Fruit fly (Drosophila melanogaster) whole organism, embryonic: ENCODE results near the gene Dpm3.

Experiments
- Abd-B ChIP-seq: fragments of 200-800 bp; sonication (Bioruptor generic); optimal IDR thresholded peaks from 2 replicates; lab custom pipeline; 2018; ENCODE audit warnings: missing biosample characterization, mild to moderate bottlenecking, missing genetic modification characterization, moderate library complexity
- Aef1 ChIP-seq: fragments of 200-800 bp; sonication (Bioruptor generic); IDR thresholded peaks from 3 replicates; pipeline ENCODE4 v1.3.6; 2022; ENCODE audit warnings: missing biosample characterization, missing genetic modification characterization
- Atf6 ChIP-seq: fragments of 200-800 bp; sonication (Bioruptor generic); IDR thresholded peaks from 2 replicates; pipeline ENCODE4 v1.3.6; 2022; ENCODE audit warnings: missing biosample characterization, missing genetic modification characterization
- CG10267 ChIP-seq: fragments of 200-800 bp; sonication (Bioruptor generic); optimal IDR thresholded peaks from 2 replicates; lab custom pipeline; 2018; ENCODE audit warnings: missing biosample characterization, mild to moderate bottlenecking, missing genetic modification characterization, moderate library complexity
- CG10979 ChIP-seq: fragments of 200-800 bp; sonication (Bioruptor generic); optimal IDR thresholded peaks from 2 replicates; lab custom pipeline; 2018; ENCODE audit warnings: missing biosample characterization, mild to moderate bottlenecking, missing genetic modification characterization, moderate library complexity
- CG11093 ChIP-seq: fragments of 200-800 bp; sonication (Bioruptor generic); IDR thresholded peaks from 3 replicates; pipeline ENCODE4 v1.3.6; 2022; ENCODE audit warnings: missing biosample characterization, missing genetic modification characterization
- CG11504 ChIP-seq: fragments of 200-800 bp; sonication (Bioruptor generic); optimal IDR thresholded peaks from 3 replicates; lab custom pipeline; 2019; ENCODE audit warnings: missing biosample characterization, mild to moderate bottlenecking, missing genetic modification characterization, moderate library complexity
- CG12155 ChIP-seq: fragments of 200-800 bp; sonication (Bioruptor generic); optimal IDR thresholded peaks from 3 replicates; lab custom pipeline; 2016; ENCODE audit warnings: missing biosample characterization, missing genetic modification characterization
- CG13287 ChIP-seq: fragments of 200-800 bp; sonication (Bioruptor generic); IDR thresholded peaks from 2 replicates; pipeline ENCODE4 v1.3.6; 2022; ENCODE audit warnings: missing biosample characterization, missing genetic modification characterization; ENCODE audit not compliant: partially characterized antibody
- CG14667 ChIP-seq: fragments of 200-800 bp; sonication (Bioruptor generic); IDR thresholded peaks from 2 replicates; pipeline ENCODE4 v1.3.6; 2022; ENCODE audit warnings: missing biosample characterization, missing genetic modification characterization
- CG15011 ChIP-seq: fragments of 200-800 bp; sonication (Bioruptor generic); optimal IDR thresholded peaks from 3 replicates; lab custom pipeline; 2018; ENCODE audit warnings: missing biosample characterization, mild to moderate bottlenecking, missing genetic modification characterization
- CG1647 ChIP-seq: fragments of 200-800 bp; sonication (Bioruptor generic); optimal IDR thresholded peaks from 3 replicates; lab custom pipeline; 2016; ENCODE audit warnings: missing biosample characterization, missing genetic modification characterization
- CG16779 ChIP-seq: fragments of 200-800 bp; sonication (Bioruptor generic); IDR thresholded peaks from 2 replicates; pipeline ENCODE4 v1.3.6; 2022; ENCODE audit warnings: missing biosample characterization, missing genetic modification characterization
- CG17186 ChIP-seq: fragments of 200-800 bp; sonication (Bioruptor generic); optimal IDR thresholded peaks from 3 replicates; lab custom pipeline; 2017; ENCODE audit warnings: missing biosample characterization, missing genetic modification reagents, missing genetic modification characterization
- CG2120 ChIP-seq: fragments of 200-800 bp; sonication (Bioruptor generic); optimal IDR thresholded peaks from 3 replicates; lab custom pipeline; 2016; ENCODE audit warnings: missing biosample characterization, missing genetic modification characterization
- CG2678 ChIP-seq: fragments of 200-800 bp; sonication (Bioruptor generic); optimal IDR thresholded peaks from 3 replicates; lab custom pipeline; 2019; ENCODE audit warnings: missing biosample characterization, mild to moderate bottlenecking, missing genetic modification characterization, moderate library complexity
- CG2712 ChIP-seq: fragments of 200-800 bp; optimal IDR thresholded peaks from 3 replicates; lab custom pipeline; 2019; ENCODE audit warnings: missing biosample characterization, mild to moderate bottlenecking, missing genetic modification characterization, moderate library complexity
- CG3163 ChIP-seq: fragments of 200-800 bp; sonication (Bioruptor generic); optimal IDR thresholded peaks from 3 replicates; lab custom pipeline; 2016; ENCODE audit warnings: missing biosample characterization, missing genetic modification characterization
- CG32772 ChIP-seq: fragments of 200-800 bp; sonication (Bioruptor generic); IDR thresholded peaks from 2 replicates; pipeline ENCODE4 v1.3.6; 2022; ENCODE audit warnings: missing biosample characterization, missing genetic modification characterization
- CG33213 ChIP-seq: fragments of 200-800 bp; sonication (Bioruptor generic); optimal IDR thresholded peaks from 3 replicates; lab custom pipeline; 2016; ENCODE audit warnings: missing biosample characterization, missing genetic modification characterization
- CG4617 ChIP-seq: fragments of 200-800 bp; sonication (Bioruptor generic); optimal IDR thresholded peaks from 3 replicates; lab custom pipeline; 2016; ENCODE audit warnings: missing biosample characterization, missing genetic modification characterization, borderline replicate concordance
- CG6175 ChIP-seq: fragments of 200-800 bp; sonication (Bioruptor generic); IDR thresholded peaks from 3 replicates; pipeline ENCODE4 v1.3.6; 2022; ENCODE audit warnings: missing biosample characterization, missing genetic modification characterization
- CG6765 ChIP-seq: fragments of 200-800 bp; sonication (Bioruptor generic); optimal IDR thresholded peaks from 3 replicates; lab custom pipeline; 2017; ENCODE audit warnings: missing biosample characterization, mild to moderate bottlenecking, missing genetic modification characterization
- CG6813 ChIP-seq: fragments of 200-800 bp; sonication (Bioruptor generic); optimal IDR thresholded peaks from 2 replicates; lab custom pipeline; 2017; ENCODE audit warnings: missing biosample characterization, missing genetic modification characterization, mild to moderate bottlenecking, moderate library complexity, missing genetic modification reagents
- CG8089 ChIP-seq: fragments of 200-800 bp; sonication (Bioruptor generic); optimal IDR thresholded peaks from 3 replicates; lab custom pipeline; 2016; ENCODE audit warnings: missing biosample characterization, missing genetic modification characterization
- CG8359 ChIP-seq: fragments of 200-800 bp; sonication (Bioruptor generic); optimal IDR thresholded peaks from 2 replicates; lab custom pipeline; 2017; ENCODE audit warnings: missing biosample characterization, mild to moderate bottlenecking, missing genetic modification characterization, borderline replicate concordance
- Dll ChIP-seq: fragments of 200-800 bp; sonication (Bioruptor generic); IDR thresholded peaks from 4 replicates; pipeline ENCODE4 v1.3.6; 2022; ENCODE audit warnings: missing biosample characterization, missing genetic modification characterization; ENCODE audit not compliant: partially characterized antibody
- Doc2 ChIP-seq: fragments of 200-800 bp; sonication (Bioruptor generic); IDR thresholded peaks from 2 replicates; pipeline ENCODE4 v1.3.6; 2022; ENCODE audit warnings: missing biosample characterization, missing genetic modification characterization
- Eip74EF ChIP-seq, 2 experiments: fragments of 200-800 bp in 1 of 2; fragments of >200 bp in 1 of 2; sonication (Bioruptor generic) in 1 of 2; optimal IDR thresholded peaks; 2 replicates each; lab custom pipeline; 2017 to 2019; ENCODE audit warnings: missing biosample characterization in 2 of 2, missing genetic modification characterization in 2 of 2, mild to moderate bottlenecking in 1 of 2, moderate library complexity in 1 of 2
- HHEX ChIP-seq: fragments of 200-800 bp; sonication (Bioruptor generic); optimal IDR thresholded peaks from 3 replicates; lab custom pipeline; 2017; ENCODE audit warnings: missing biosample characterization, mild to moderate bottlenecking, missing genetic modification characterization, missing genetic modification reagents
- Hr78 ChIP-seq, 2 experiments: fragments of 200-800 bp in 1 of 2; fragments of >200 bp in 1 of 2; sonication (Bioruptor generic) in 1 of 2; optimal IDR thresholded peaks; 2 replicates each; lab custom pipeline; 2017 to 2019; ENCODE audit warnings: missing biosample characterization in 2 of 2, missing genetic modification characterization in 2 of 2, mild to moderate bottlenecking in 1 of 2, moderate library complexity in 1 of 2
- Lim3 ChIP-seq: fragments of 200-800 bp; sonication (Bioruptor generic); IDR thresholded peaks from 2 replicates; pipeline ENCODE4 v1.3.6; 2022; ENCODE audit warnings: missing biosample characterization, missing genetic modification characterization
- Mad ChIP-seq: fragments of 200-800 bp; sonication (Bioruptor generic); optimal IDR thresholded peaks from 2 replicates; lab custom pipeline; 2016; ENCODE audit warnings: missing biosample characterization, missing genetic modification characterization
- Opbp ChIP-seq: fragments of 200-800 bp; sonication (Bioruptor generic); IDR thresholded peaks from 3 replicates; pipeline ENCODE4 v1.3.6; 2022; ENCODE audit warnings: missing biosample characterization, missing genetic modification characterization; ENCODE audit not compliant: partially characterized antibody
- Scr ChIP-seq: fragments of 200-800 bp; sonication (Bioruptor generic); IDR thresholded peaks from 2 replicates; pipeline ENCODE4 v1.3.6; 2022; ENCODE audit warnings: missing biosample characterization, missing genetic modification characterization; ENCODE audit not compliant: partially characterized antibody
- Sry-β ChIP-seq: fragments of 200-800 bp; sonication (Bioruptor generic); optimal IDR thresholded peaks from 2 replicates; lab custom pipeline; 2018; ENCODE audit warnings: missing biosample characterization, mild to moderate bottlenecking, missing genetic modification characterization, moderate library complexity
- TFAM ChIP-seq: fragments of 200-800 bp; sonication (Bioruptor generic); optimal IDR thresholded peaks from 2 replicates; lab custom pipeline; 2017; ENCODE audit warnings: missing biosample characterization, missing genetic modification characterization, inconsistent platforms
- cas ChIP-seq: fragments of 200-800 bp; sonication (Bioruptor generic); IDR thresholded peaks from 2 replicates; pipeline ENCODE4 v1.3.6; 2022; ENCODE audit warnings: missing biosample characterization, missing genetic modification characterization
- corto ChIP-seq: fragments of 200-800 bp; sonication (Bioruptor generic); optimal IDR thresholded peaks from 2 replicates; lab custom pipeline; 2016; ENCODE audit warnings: missing biosample characterization, mild to moderate bottlenecking, missing genetic modification characterization, moderate library complexity
- da ChIP-seq: fragments of 200-800 bp; sonication (Bioruptor generic); optimal IDR thresholded peaks from 2 replicates; lab custom pipeline; 2016; ENCODE audit warnings: missing biosample characterization, missing genetic modification characterization
- emc ChIP-seq: fragments of 200-800 bp; sonication (Bioruptor generic); optimal IDR thresholded peaks from 2 replicates; lab custom pipeline; 2016; ENCODE audit warnings: missing biosample characterization, missing genetic modification characterization
- fd96Cb ChIP-seq: fragments of 200-800 bp; sonication (Bioruptor generic); optimal IDR thresholded peaks from 2 replicates; lab custom pipeline; 2018; ENCODE audit warnings: missing biosample characterization, mild to moderate bottlenecking, missing genetic modification characterization, moderate library complexity
- kni ChIP-seq: fragments of 200-800 bp; sonication (Bioruptor generic); optimal IDR thresholded peaks from 3 replicates; lab custom pipeline; 2017; ENCODE audit warnings: mild to moderate bottlenecking, missing biosample characterization, missing genetic modification reagents, missing genetic modification characterization
- knrl ChIP-seq: fragments of 200-800 bp; sonication (Bioruptor generic); IDR thresholded peaks from 3 replicates; pipeline ENCODE4 v1.3.6; 2022; ENCODE audit warnings: missing biosample characterization, missing genetic modification characterization; ENCODE audit not compliant: partially characterized antibody
- lola ChIP-seq, 3 experiments: fragments of >200 bp in 2 of 3; fragments of 200-800 bp in 1 of 3; sonication (Bioruptor generic) in 1 of 3; optimal IDR thresholded peaks; 2 replicates each; lab custom pipeline; 2017 to 2019; ENCODE audit warnings: missing biosample characterization in 3 of 3, missing genetic modification characterization in 3 of 3, mild to moderate bottlenecking in 1 of 3, moderate library complexity in 1 of 3
- maf-S ChIP-seq: fragments of 200-800 bp; sonication (Bioruptor generic); optimal IDR thresholded peaks from 2 replicates; lab custom pipeline; 2016; ENCODE audit warnings: missing biosample characterization, missing genetic modification characterization
- pros ChIP-seq: fragments of 200-800 bp; sonication (Bioruptor generic); optimal IDR thresholded peaks from 3 replicates; lab custom pipeline; 2019; ENCODE audit warnings: missing biosample characterization, mild to moderate bottlenecking, missing genetic modification characterization, moderate library complexity
- seq ChIP-seq: fragments of 200-800 bp; sonication (Bioruptor generic); IDR thresholded peaks from 2 replicates; pipeline ENCODE4 v1.3.6; 2022; ENCODE audit warnings: missing biosample characterization, missing genetic modification characterization
- tgo ChIP-seq: fragments of 200-800 bp; sonication (Bioruptor generic); IDR thresholded peaks from 3 replicates; pipeline ENCODE4 v1.3.6; 2022; ENCODE audit warnings: missing biosample characterization, missing genetic modification characterization

The Dpm3 gene

dm6 chr3R:13404841-13405441, 2.1 kb upstream of the Dpm3 start, which contains the start of gene yellow-e3 (continued):
- TF ChIP-seq tgo (no peak), CG6765 (GFP tag; lab: Kevin White, UChicago) (no peak), CG14667 (GFP tag; lab: Robert Waterston, UW) (no peak), fd96Cb (peak; percentile 20), CG16779 (GFP tag; lab: Robert Waterston, UW) (no peak), Dll (GFP tag; lab: Robert Waterston, UW) (no peak), CG10267 (tag; lab: Kevin White, UChicago) (peak; percentile 71), Hr78 (GFP tag; optimal IDR thresholded peaks at IDR 0.05; lab: Kevin White, UChicago) (no peak), HHEX (GFP tag; lab: Kevin White, UChicago) (no peak), CG32772 (GFP tag; lab: Robert Waterston, UW) (no peak), corto (GFP tag; lab: Kevin White, UChicago) (no peak), maf-S (GFP tag; lab: Kevin White, UChicago) (no peak), CG11093 (no peak), Sry-β (no peak), cas (no peak), Abd-B (GFP tag; lab: Kevin White, UChicago) (no peak), emc (GFP tag; lab: Kevin White, UChicago) (no peak), Lim3 (GFP tag; lab: Robert Waterston, UW) (no peak), CG3163 (no peak), CG4617 (GFP tag; lab: Kevin White, UChicago) (no peak), TFAM (GFP tag; lab: Kevin White, UChicago) (no peak), Doc2 (GFP tag; lab: Robert Waterston, UW) (no peak), seq (GFP tag; lab: Robert Waterston, UW) (no peak), CG6813 (GFP tag; lab: Kevin White, UChicago) (no peak), Opbp (GFP tag; lab: Robert Waterston, UW) (no peak), da (GFP tag; lab: Kevin White, UChicago) (no peak), Eip74EF (GFP tag; optimal IDR thresholded peaks at IDR 0.05; lab: Kevin White, UChicago) (no peak), CG12155 (GFP tag; lab: Kevin White, UChicago) (no peak), CG11504 (tag; lab: Kevin White, UChicago) (peak; percentile 6), CG6175 (GFP tag; lab: Robert Waterston, UW) (no peak), CG2712 (tag; lab: Kevin White, UChicago) (peak; percentile 74), knrl (no peak), CG2120 (GFP tag; lab: Kevin White, UChicago) (no peak), CG15011 (no peak), CG2678 (tag; lab: Kevin White, UChicago) (no peak), Aef1 (no peak), CG10979 (peak; percentile 76), Atf6 (GFP tag; lab: Robert Waterston, UW) (no peak), pros (peak; percentile 63), Mad (GFP tag; lab: Kevin White, UChicago) (no peak), CG33213 (GFP tag; lab: Kevin White, UChicago) (no peak), Scr (GFP tag; lab: Robert Waterston, UW) (no peak), CG8359 (GFP tag; lab: Kevin White, UChicago) (no peak), CG13287 (GFP tag; lab: Robert Waterston, UW) (no peak), lola (GFP tag; optimal IDR thresholded peaks at IDR 0.05; lab: Kevin White, UChicago) (peak in 1 of 3 experiments; percentile 82), CG17186 (no peak), CG1647 (no peak), kni (GFP tag; lab: Kevin White, UChicago) (no peak), CG8089 (GFP tag; lab: Kevin White, UChicago) (no peak)
